Worm (Caenorhabditis elegans) whole organism, late embryonic: ENCODE results near the gene nspd-6.

Experiments used
- F13H6.1 ChIP-seq: sonication (generic microtip); optimal IDR thresholded peaks from 2 replicates; lab custom pipeline; 2016; ENCODE audit warnings: missing genetic modification characterization, missing compliant biosample characterization
- K02D7.2 ChIP-seq: sonication (generic microtip); optimal IDR thresholded peaks from 2 replicates; lab custom pipeline; 2017; ENCODE audit warnings: mild to moderate bottlenecking, missing genetic modification characterization, missing compliant biosample characterization
- Y22D7AL.16 ChIP-seq: sonication (generic microtip); optimal IDR thresholded peaks from 2 replicates; lab custom pipeline; 2016; ENCODE audit warnings: missing genetic modification characterization, missing compliant biosample characterization
- ahr-1 ChIP-seq: sonication (generic microtip); optimal IDR thresholded peaks from 2 replicates; lab custom pipeline; 2016; ENCODE audit warnings: missing genetic modification characterization, missing compliant biosample characterization
- ama-1 ChIP-seq: fragments of 150-350 bp; optimal IDR thresholded peaks from 2 replicates; lab custom pipeline; 2014
- ceh-18 ChIP-seq: sonication (generic microtip); optimal IDR thresholded peaks from 2 replicates; lab custom pipeline; 2016; ENCODE audit warnings: missing genetic modification characterization, missing compliant biosample characterization
- ceh-2 ChIP-seq: sonication (generic microtip); optimal IDR thresholded peaks from 2 replicates; lab custom pipeline; 2016; ENCODE audit warnings: missing genotype, missing genetic modification characterization, missing compliant biosample characterization
- ceh-31 ChIP-seq: sonication (generic microtip); optimal IDR thresholded peaks from 2 replicates; lab custom pipeline; 2016; ENCODE audit warnings: missing genetic modification characterization, missing compliant biosample characterization
- ceh-34 ChIP-seq: sonication (generic microtip); optimal IDR thresholded peaks from 2 replicates; lab custom pipeline; 2016; ENCODE audit warnings: mild to moderate bottlenecking, missing genetic modification characterization, missing compliant biosample characterization
- ceh-48 ChIP-seq: sonication (generic microtip); optimal IDR thresholded peaks from 2 replicates; lab custom pipeline; 2016; ENCODE audit warnings: missing genetic modification characterization, inconsistent platforms, missing compliant biosample characterization
- ceh-6 ChIP-seq: fragments of 200-800 bp; sonication (Bioruptor generic); optimal IDR thresholded peaks from 2 replicates; lab custom pipeline; 2018; ENCODE audit warnings: mild to moderate bottlenecking, missing genetic modification characterization, missing compliant biosample characterization
- dmd-4 ChIP-seq: sonication (generic microtip); optimal IDR thresholded peaks from 2 replicates; lab custom pipeline; 2016; ENCODE audit warnings: borderline replicate concordance, missing genetic modification characterization, missing compliant biosample characterization
- ets-4 ChIP-seq: sonication (generic microtip); optimal IDR thresholded peaks from 2 replicates; lab custom pipeline; 2016; ENCODE audit warnings: missing genetic modification characterization, missing compliant biosample characterization
- eyg-1 ChIP-seq: sonication (generic microtip); optimal IDR thresholded peaks from 2 replicates; lab custom pipeline; 2016; ENCODE audit warnings: missing genotype, missing genetic modification characterization, missing compliant biosample characterization
- fax-1 ChIP-seq: sonication (generic microtip); optimal IDR thresholded peaks from 2 replicates; lab custom pipeline; 2016; ENCODE audit warnings: missing genotype, missing genetic modification characterization, missing compliant biosample characterization
- fkh-10 ChIP-seq: fragments of 150-350 bp; optimal IDR thresholded peaks from 2 replicates; lab custom pipeline; 2014; ENCODE audit warnings: missing biosample characterization, missing genetic modification reagents, missing genetic modification characterization
- hlh-15 ChIP-seq: sonication (generic microtip); optimal IDR thresholded peaks from 2 replicates; lab custom pipeline; 2016; ENCODE audit warnings: missing genetic modification characterization, missing compliant biosample characterization
- hlh-8 ChIP-seq: sonication (generic microtip); optimal IDR thresholded peaks from 2 replicates; lab custom pipeline; 2016; ENCODE audit warnings: missing genotype, missing genetic modification characterization, missing compliant biosample characterization
- madf-2 ChIP-seq: sonication (generic microtip); optimal IDR thresholded peaks from 2 replicates; lab custom pipeline; 2017; ENCODE audit warnings: missing genetic modification characterization, missing compliant biosample characterization
- nfya-1 ChIP-seq: sonication (generic microtip); optimal IDR thresholded peaks from 2 replicates; lab custom pipeline; 2017; ENCODE audit warnings: missing genetic modification characterization, mild to moderate bottlenecking, missing compliant biosample characterization, antibody characterized with exemption, moderate library complexity
- nhr-11 ChIP-seq: fragments of 150-350 bp; optimal IDR thresholded peaks from 2 replicates; lab custom pipeline; 2014; ENCODE audit warnings: missing biosample characterization, missing genetic modification characterization
- nhr-232 ChIP-seq: sonication (generic microtip); optimal IDR thresholded peaks from 2 replicates; lab custom pipeline; 2016; ENCODE audit warnings: missing genetic modification characterization, missing compliant biosample characterization
- pax-1 ChIP-seq: fragments of 150-350 bp; optimal IDR thresholded peaks from 2 replicates; lab custom pipeline; 2014; ENCODE audit warnings: missing biosample characterization, missing genetic modification characterization
- pros-1 ChIP-seq: fragments of 150-350 bp; optimal IDR thresholded peaks from 2 replicates; lab custom pipeline; 2014; ENCODE audit warnings: missing biosample characterization, missing genetic modification reagents, missing genetic modification characterization
- ref-2 ChIP-seq: sonication (generic microtip); optimal IDR thresholded peaks from 2 replicates; lab custom pipeline; 2016; ENCODE audit warnings: missing genetic modification characterization, missing compliant biosample characterization
- rnt-1 ChIP-seq: sonication (generic microtip); optimal IDR thresholded peaks from 2 replicates; lab custom pipeline; 2016; ENCODE audit warnings: missing genetic modification characterization, missing compliant biosample characterization
- sdc-2 ChIP-seq: sonication (generic microtip); optimal IDR thresholded peaks from 2 replicates; lab custom pipeline; 2016; ENCODE audit warnings: missing genotype, missing genetic modification characterization, missing compliant biosample characterization
- sox-4 ChIP-seq: sonication (generic microtip); optimal IDR thresholded peaks from 2 replicates; lab custom pipeline; 2017; ENCODE audit warnings: mild to moderate bottlenecking, missing genetic modification characterization, inconsistent platforms, missing compliant biosample characterization
- tbx-2 ChIP-seq: sonication (generic microtip); optimal IDR thresholded peaks from 2 replicates; lab custom pipeline; 2016; ENCODE audit warnings: missing genetic modification characterization, missing compliant biosample characterization
- tbx-7 ChIP-seq: sonication (generic microtip); optimal IDR thresholded peaks from 2 replicates; lab custom pipeline; 2016; ENCODE audit warnings: missing genotype, missing genetic modification characterization, missing compliant biosample characterization
- unc-3 ChIP-seq, 2 experiments: fragments of 200-800 bp in 1 of 2; sonication (Bioruptor generic) in 1 of 2; sonication (generic microtip) in 1 of 2; conservative IDR thresholded peaks in 1 of 2; optimal IDR thresholded peaks in 1 of 2; 2 replicates each; pipeline versions ENCODE4 v1.3.6 to Lab custom; 2016 to 2022; ENCODE audit warnings: missing compliant biosample characterization in 2 of 2, missing genetic modification characterization in 2 of 2, missing genetic modification reagents in 1 of 2
- unc-42 ChIP-seq: sonication (generic microtip); optimal IDR thresholded peaks from 2 replicates; lab custom pipeline; 2016; ENCODE audit warnings: missing genotype, missing genetic modification characterization, missing compliant biosample characterization
- unc-55 ChIP-seq: sonication (generic microtip); optimal IDR thresholded peaks from 2 replicates; lab custom pipeline; 2017; ENCODE audit warnings: missing biosample characterization, missing genetic modification reagents, missing genetic modification characterization
- unc-86 ChIP-seq: sonication (generic microtip); optimal IDR thresholded peaks from 2 replicates; lab custom pipeline; 2016; ENCODE audit warnings: missing genetic modification characterization, missing compliant biosample characterization
- zip-5 ChIP-seq: sonication (generic microtip); optimal IDR thresholded peaks from 2 replicates; lab custom pipeline; 2016; ENCODE audit warnings: missing genetic modification characterization, missing compliant biosample characterization

The nspd-6 gene

ce11 chrIV:5139189-5139588 is 26.3 kb downstream of the nspd-6 start:
- TF ChIP-seq unc-42: peak; percentile 72
- TF ChIP-seq unc-3 (GFP tag; conservative IDR thresholded peaks at IDR 0.05; lab: Robert Waterston, UW): no peak
- no peak for TF ChIP-seq unc-3 (tag; optimal IDR thresholded peaks at IDR 0.05; lab: Kevin White, UChicago)
- TF ChIP-seq, all 69 proteins: peak for 1

- TF ChIP-seq fkh-10 (no peak), unc-42 (peak; percentile 88)
- TF ChIP-seq, all 69 proteins: peak for 1
Observed at ce11 chrIV:5137809-5138208, 27.7 kb downstream of the nspd-6 start.

ce11 chrIV:5136523-5136922 is 29.0 kb downstream of the nspd-6 start:
- TF ChIP-seq unc-55 (GFP tag; lab: Kevin White, UChicago) (peak; percentile 15), ceh-31 (tag; lab: Kevin White, UChicago) (no peak)
- TF ChIP-seq, all 69 proteins: peak for 1

ce11 chrIV:5134798-5135197 is 30.7 kb downstream of the nspd-6 start:
- no peak for TF ChIP-seq ama-1
- no peak for TF ChIP-seq zip-5 (tag; lab: Kevin White, UChicago)
- TF ChIP-seq Y22D7AL.16 (tag; lab: Kevin White, UChicago): no peak
- TF ChIP-seq ref-2: no peak
- TF ChIP-seq ceh-6 (GFP tag; lab: Kevin White, UChicago): no peak
- no peak for TF ChIP-seq ceh-48 (tag; lab: Kevin White, UChicago)
- no peak for TF ChIP-seq ahr-1 (tag; lab: Kevin White, UChicago)
- no peak for TF ChIP-seq pax-1 (tag; lab: Kevin White, UChicago)
- no peak for TF ChIP-seq dmd-4
- no peak for TF ChIP-seq tbx-7 (tag; lab: Kevin White, UChicago)
- TF ChIP-seq ceh-34 (tag; lab: Kevin White, UChicago): no peak
- TF ChIP-seq sox-4: no peak
- TF ChIP-seq madf-2 (tag; lab: Kevin White, UChicago): no peak
- TF ChIP-seq nhr-11 (tag; lab: Kevin White, UChicago): no peak

ce11 chrIV:5133791-5134370 is 31.6 kb downstream of the nspd-6 start:
- TF ChIP-seq rnt-1 (tag; lab: Kevin White, UChicago) (peak; percentile 5), nhr-232 (tag; lab: Kevin White, UChicago) (no peak), unc-42 (peak; percentile 42), hlh-8 (tag; lab: Kevin White, UChicago) (no peak), eyg-1 (tag; lab: Kevin White, UChicago) (no peak), Y22D7AL.16 (tag; lab: Kevin White, UChicago) (no peak), sox-4 (no peak), unc-55 (GFP tag; lab: Kevin White, UChicago) (peak; percentile 25), ceh-18 (tag; lab: Kevin White, UChicago) (peak; percentile 66), nfya-1 (tag; lab: Kevin White, UChicago) (peak; percentile 60), K02D7.2 (no peak), ceh-31 (tag; lab: Kevin White, UChicago) (peak; percentile 27), ceh-6 (GFP tag; lab: Kevin White, UChicago) (no peak), hlh-15 (no peak), ets-4 (tag; lab: Kevin White, UChicago) (no peak), fkh-10 (no peak), pros-1 (tag; lab: Kevin White, UChicago) (no peak), unc-86 (tag; lab: Kevin White, UChicago) (no peak), ceh-2 (no peak), fax-1 (tag; lab: Kevin White, UChicago) (no peak), tbx-2 (tag; lab: Kevin White, UChicago) (peak; percentile 17)

DNA sequence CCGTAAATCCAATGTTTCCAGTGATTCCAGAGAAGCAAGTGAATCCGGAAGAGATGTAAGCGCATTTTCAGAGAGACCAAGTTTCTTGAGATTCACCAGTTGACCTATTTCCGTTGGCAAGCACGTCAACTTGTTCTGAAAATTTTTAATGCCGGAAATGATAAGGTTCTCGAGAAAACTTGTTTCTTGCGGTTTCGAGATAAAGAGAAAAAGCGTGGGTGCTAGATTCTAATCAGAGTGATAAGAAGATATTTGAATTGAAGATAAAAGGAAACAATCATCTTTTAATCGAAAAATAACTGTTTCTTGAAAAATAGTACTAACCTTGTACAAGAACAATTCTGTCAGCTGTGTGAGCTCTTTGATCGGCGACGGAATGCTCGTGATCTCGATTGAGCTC is 33.7 kb downstream of the nspd-6 start:
- no peak for TF ChIP-seq sdc-2
- no peak for TF ChIP-seq F13H6.1 (tag; lab: Kevin White, UChicago)
